Worm (Caenorhabditis elegans) whole organism, dauer: ENCODE results near the gene npr-43.

Experiments
- unc-62 ChIP-seq: sonication (generic microtip); optimal IDR thresholded peaks from 2 replicates; lab custom pipeline; 2017; ENCODE audit warnings: missing biosample characterization, missing genetic modification reagents, missing genetic modification characterization

The npr-43 gene

ce11 chrV:14350949-14351348 is 27.9 kb downstream of the npr-43 start:
- TF ChIP-seq unc-62 (GFP tag; lab: Kevin White, UChicago), result no peak

ce11 chrV:14350498-14350897 is 28.4 kb downstream of the npr-43 start:
- TF ChIP-seq unc-62 (GFP tag; lab: Kevin White, UChicago), result no peak

ce11 chrV:14347234-14347826 is 31.6 kb downstream of the npr-43 start, which contains the start of gene cept-2:
TSS of gene cept-2 (plus strand) at chrV:14347766.
- no peak for TF ChIP-seq unc-62 (GFP tag; lab: Kevin White, UChicago)

- TF ChIP-seq unc-62 (GFP tag; lab: Kevin White, UChicago), result no peak
Observed at ce11 chrV:14341672-14342071, 37.2 kb downstream of the npr-43 start, which contains the start of gene F47B8.10. TSS of gene F47B8.10 (plus strand) at chrV:14341972.

ce11 chrV:14336655-14337054 is 42.2 kb downstream of the npr-43 start, which contains the start of gene srm-6:
TSS of gene srm-6 (plus strand) at chrV:14336955.
- TF ChIP-seq unc-62 (GFP tag; lab: Kevin White, UChicago), result no peak

ce11 chrV:14334901-14335300 is 44.0 kb downstream of the npr-43 start, which contains the start of gene srm-5:
TSS of gene srm-5 (plus strand) at chrV:14335201.
- no peak for TF ChIP-seq unc-62 (GFP tag; lab: Kevin White, UChicago)

ce11 chrV:14333116-14333515 is 45.8 kb downstream of the npr-43 start, which contains the start of gene srm-4:
TSS of gene srm-4 (plus strand) at chrV:14333416.
- no peak for TF ChIP-seq unc-62 (GFP tag; lab: Kevin White, UChicago)

- no peak for TF ChIP-seq unc-62 (GFP tag; lab: Kevin White, UChicago)
Observed at ce11 chrV:14331477-14331876, 47.4 kb downstream of the npr-43 start, which contains the start of gene F47B8.8. TSS of gene F47B8.8 (plus strand) at chrV:14331733.

ce11 chrV:14328806-14329205 is 50.1 kb downstream of the npr-43 start, which contains the start of gene pepm-1:
TSS of gene pepm-1 (plus strand) at chrV:14329106.
- TF ChIP-seq unc-62 (GFP tag; lab: Kevin White, UChicago), result no peak

ce11 chrV:14327776-14328175 is 51.1 kb downstream of the npr-43 start, which contains the start of gene F47B8.5:
TSS of gene F47B8.5 (minus strand) at chrV:14327876.
- no peak for TF ChIP-seq unc-62 (GFP tag; lab: Kevin White, UChicago)
